Worm (Caenorhabditis elegans) whole organism, L4 larva: ENCODE measurements around the gene F33C8.4.

Experiments used
- F10B5.3 ChIP-seq: sonication (generic microtip); optimal IDR thresholded peaks from 2 replicates; lab custom pipeline; 2016; ENCODE audit warnings: mild to moderate bottlenecking, missing genetic modification characterization, missing compliant biosample characterization
- F49E8.2 ChIP-seq: sonication (generic microtip); optimal IDR thresholded peaks from 2 replicates; lab custom pipeline; 2016; ENCODE audit warnings: missing compliant biosample characterization, mild to moderate bottlenecking, missing genetic modification characterization, borderline replicate concordance
- R02D3.7 ChIP-seq: fragments of 150-350 bp; sonication (generic microtip); optimal IDR thresholded peaks from 3 replicates; lab custom pipeline; 2014; ENCODE audit warnings: missing biosample characterization, missing genetic modification characterization
- T20F7.1 ChIP-seq: fragments of 200-800 bp; sonication (Bioruptor generic); optimal IDR thresholded peaks from 2 replicates; lab custom pipeline; 2018; ENCODE audit warnings: mild to moderate bottlenecking, missing genetic modification characterization, missing compliant biosample characterization
- T26A8.4 ChIP-seq: fragments of 200-800 bp; sonication (Bioruptor generic); IDR thresholded peaks from 2 replicates; pipeline ENCODE4 v1.3.6; 2022; ENCODE audit warnings: missing genetic modification characterization, missing compliant biosample characterization
- Y48G9A.11 ChIP-seq: fragments of 200-800 bp; sonication (Bioruptor generic); IDR thresholded peaks from 2 replicates; pipeline ENCODE4 v1.3.6; 2022; ENCODE audit warnings: missing genetic modification reagents, missing genetic modification characterization, missing compliant biosample characterization
- ZK546.5 ChIP-seq, 2 experiments: sonication (generic microtip); optimal IDR thresholded peaks; 2 replicates each; lab custom pipeline; 2017; ENCODE audit warnings: missing biosample characterization in 2 of 2, missing genetic modification characterization in 2 of 2
- aha-1 ChIP-seq: fragments of 150-350 bp; peaks from one replicate; lab custom pipeline; 2014; ENCODE audit warnings: missing biosample characterization, missing genetic modification characterization
- ceh-20 ChIP-seq: fragments of 200-800 bp; sonication (Bioruptor generic); IDR thresholded peaks from 2 replicates; pipeline ENCODE4 v1.3.6; 2022; ENCODE audit warnings: missing genetic modification reagents, missing genetic modification characterization, missing compliant biosample characterization
- ceh-32 ChIP-seq: sonication (generic microtip); optimal IDR thresholded peaks from 2 replicates; lab custom pipeline; 2016; ENCODE audit warnings: mild to moderate bottlenecking, missing genetic modification characterization, missing compliant biosample characterization; ENCODE audit not compliant: poor library complexity
- ceh-62 ChIP-seq: sonication (generic microtip); optimal IDR thresholded peaks from 2 replicates; lab custom pipeline; 2017; ENCODE audit warnings: missing biosample characterization, missing genetic modification characterization
- cey-2 ChIP-seq: sonication (generic microtip); optimal IDR thresholded peaks from 3 replicates; lab custom pipeline; 2017; ENCODE audit warnings: missing genetic modification characterization, mild to moderate bottlenecking, missing compliant biosample characterization, antibody characterized with exemption, borderline replicate concordance; ENCODE audit not compliant: insufficient read depth
- daf-16 ChIP-seq, 3 experiments: sonication (generic microtip); optimal IDR thresholded peaks; 2 replicates each; lab custom pipeline; 2016 to 2017; ENCODE audit warnings: missing genetic modification characterization in 3 of 3, missing genetic modification reagents in 3 of 3, mild to moderate bottlenecking in 2 of 3, missing compliant biosample characterization in 2 of 3, missing biosample characterization in 1 of 3, moderate library complexity in 1 of 3
- daf-8 ChIP-seq: fragments of 200-800 bp; sonication (Bioruptor generic); IDR thresholded peaks from 2 replicates; pipeline ENCODE4 v1.3.6; 2022; ENCODE audit warnings: missing genetic modification characterization, missing compliant biosample characterization
- dmd-6 ChIP-seq: fragments of 200-800 bp; sonication (Bioruptor generic); IDR thresholded peaks from 2 replicates; pipeline ENCODE4 v1.3.6; 2022; ENCODE audit warnings: missing genetic modification reagents, missing genetic modification characterization, missing compliant biosample characterization
- dmd-8 ChIP-seq: fragments of 200-800 bp; sonication (Bioruptor generic); IDR thresholded peaks from 2 replicates; pipeline ENCODE4 v1.3.6; 2022; ENCODE audit warnings: missing genetic modification characterization, missing compliant biosample characterization
- dve-1 ChIP-seq: sonication (generic microtip); optimal IDR thresholded peaks from 2 replicates; lab custom pipeline; 2017; ENCODE audit warnings: antibody characterized with exemption, mild to moderate bottlenecking, missing genetic modification characterization, missing compliant biosample characterization; ENCODE audit not compliant: insufficient read depth
- egl-27 ChIP-seq: sonication (generic microtip); optimal IDR thresholded peaks from 3 replicates; lab custom pipeline; 2017; ENCODE audit warnings: missing biosample characterization, missing genetic modification reagents, missing genetic modification characterization
- egl-43 ChIP-seq: fragments of 200-800 bp; sonication (Bioruptor generic); IDR thresholded peaks from 2 replicates; pipeline ENCODE4 v1.3.6; 2022; ENCODE audit warnings: missing genetic modification reagents, missing genetic modification characterization, missing compliant biosample characterization
- fos-1 ChIP-seq: fragments of 150-350 bp; optimal IDR thresholded peaks from 2 replicates; lab custom pipeline; 2014; ENCODE audit warnings: missing biosample characterization, missing genetic modification characterization
- hif-1 ChIP-seq, 2 experiments: sonication (generic microtip); optimal IDR thresholded peaks; 2 replicates each; lab custom pipeline; 2016 to 2017; ENCODE audit warnings: missing compliant biosample characterization in 2 of 2, missing genetic modification characterization in 2 of 2, missing genetic modification reagents in 2 of 2, missing genotype in 2 of 2, mild to moderate bottlenecking in 1 of 2
- hlh-30 ChIP-seq: sonication (generic microtip); optimal IDR thresholded peaks from 2 replicates; lab custom pipeline; 2017; ENCODE audit warnings: antibody characterized with exemption, mild to moderate bottlenecking, missing genetic modification characterization, missing compliant biosample characterization; ENCODE audit not compliant: insufficient read depth
- hmg-1.1 ChIP-seq: fragments of 200-800 bp; sonication (Bioruptor generic); IDR thresholded peaks from 2 replicates; pipeline ENCODE4 v1.3.6; 2022; ENCODE audit warnings: missing genetic modification reagents, missing genetic modification characterization, missing compliant biosample characterization
- lin-15B ChIP-seq: fragments of 150-350 bp; sonication (generic microtip); optimal IDR thresholded peaks from 3 replicates; lab custom pipeline; 2014; ENCODE audit warnings: missing biosample characterization, missing genetic modification characterization
- lin-29 ChIP-seq: fragments of 200-800 bp; sonication (Bioruptor generic); IDR thresholded peaks from 2 replicates; pipeline ENCODE4 v1.3.6; 2022; ENCODE audit warnings: missing genetic modification reagents, missing genetic modification characterization, missing compliant biosample characterization
- lin-38 ChIP-seq: fragments of 200-800 bp; sonication (Bioruptor generic); IDR thresholded peaks from 2 replicates; pipeline ENCODE4 v1.3.6; 2022; ENCODE audit warnings: missing genetic modification reagents, missing genetic modification characterization, missing compliant biosample characterization
- mdl-1 ChIP-seq, 2 experiments: fragments of 150-350 bp in 1 of 2; sonication (generic microtip) in 1 of 2; optimal IDR thresholded peaks; 2 replicates each; lab custom pipeline; 2014 to 2017; ENCODE audit warnings: missing biosample characterization in 2 of 2, missing genetic modification characterization in 2 of 2
- mes-2 ChIP-seq: sonication (generic microtip); optimal IDR thresholded peaks from 2 replicates; lab custom pipeline; 2016; ENCODE audit warnings: missing genotype, mild to moderate bottlenecking, missing genetic modification characterization, missing compliant biosample characterization; ENCODE audit not compliant: poor library complexity, severe bottlenecking
- mxl-3 ChIP-seq: fragments of 200-800 bp; sonication (Bioruptor generic); optimal IDR thresholded peaks from 2 replicates; lab custom pipeline; 2018; ENCODE audit warnings: mild to moderate bottlenecking, missing genetic modification characterization, missing compliant biosample characterization
- nhr-102 ChIP-seq: sonication (generic microtip); optimal IDR thresholded peaks from 2 replicates; lab custom pipeline; 2016; ENCODE audit warnings: mild to moderate bottlenecking, missing genetic modification characterization, moderate library complexity, missing compliant biosample characterization
- nhr-11 ChIP-seq: fragments of 150-350 bp; optimal IDR thresholded peaks from 2 replicates; lab custom pipeline; 2014; ENCODE audit warnings: missing biosample characterization, missing genetic modification characterization
- nhr-111 ChIP-seq: fragments of 200-800 bp; sonication (Bioruptor generic); optimal IDR thresholded peaks from 2 replicates; lab custom pipeline; 2018; ENCODE audit warnings: mild to moderate bottlenecking, missing genetic modification characterization, missing compliant biosample characterization
- nhr-41 ChIP-seq: fragments of 200-800 bp; sonication (Bioruptor generic); IDR thresholded peaks from 2 replicates; pipeline ENCODE4 v1.3.6; 2022; ENCODE audit warnings: missing genetic modification reagents, missing genetic modification characterization, missing compliant biosample characterization
- nhr-77 ChIP-seq: fragments of 150-350 bp; optimal IDR thresholded peaks from 2 replicates; lab custom pipeline; 2014; ENCODE audit warnings: missing biosample characterization, missing genetic modification characterization
- pha-4 ChIP-seq, 2 experiments: fragments of 150-350 bp in 1 of 2; fragments of 200-800 bp in 1 of 2; sonication (Bioruptor generic) in 1 of 2; IDR thresholded peaks in 1 of 2; optimal IDR thresholded peaks in 1 of 2; 2 replicates each; pipeline versions ENCODE4 v1.3.6 to Lab custom; 2014 to 2022; ENCODE audit warnings: missing genetic modification characterization in 2 of 2, missing genetic modification reagents in 2 of 2, missing biosample characterization in 1 of 2, missing compliant biosample characterization in 1 of 2
- pqm-1 ChIP-seq: sonication (generic microtip); optimal IDR thresholded peaks from 2 replicates; lab custom pipeline; 2017; ENCODE audit warnings: missing biosample characterization, missing genetic modification characterization
- saeg-2 ChIP-seq: fragments of 200-800 bp; sonication (Bioruptor generic); IDR thresholded peaks from 2 replicates; pipeline ENCODE4 v1.3.6; 2022; ENCODE audit warnings: missing genetic modification reagents, missing genetic modification characterization, missing compliant biosample characterization
- sdz-12 ChIP-seq: fragments of 200-800 bp; sonication (Bioruptor generic); optimal IDR thresholded peaks from 2 replicates; lab custom pipeline; 2018; ENCODE audit warnings: mild to moderate bottlenecking, missing genetic modification characterization, missing compliant biosample characterization
- set-16 ChIP-seq: fragments of 200-800 bp; sonication (Bioruptor generic); IDR thresholded peaks from 2 replicates; pipeline ENCODE4 v1.3.6; 2022; ENCODE audit warnings: missing genetic modification reagents, missing genetic modification characterization, missing compliant biosample characterization
- skn-1 ChIP-seq: fragments of 150-350 bp; optimal IDR thresholded peaks from 2 replicates; lab custom pipeline; 2014; ENCODE audit warnings: missing biosample characterization, missing genetic modification characterization
- snpc-1.2 ChIP-seq: fragments of 200-800 bp; sonication (Bioruptor generic); IDR thresholded peaks from 2 replicates; pipeline ENCODE4 v1.3.6; 2022; ENCODE audit warnings: missing genetic modification reagents, missing genetic modification characterization, missing compliant biosample characterization
- spr-1 ChIP-seq: sonication (generic microtip); optimal IDR thresholded peaks from 2 replicates; lab custom pipeline; 2016; ENCODE audit warnings: mild to moderate bottlenecking, missing genetic modification characterization, missing compliant biosample characterization
- tag-97 ChIP-seq: fragments of 200-800 bp; sonication (Bioruptor generic); IDR thresholded peaks from 2 replicates; pipeline ENCODE4 v1.3.6; 2022; ENCODE audit warnings: missing genetic modification characterization, missing compliant biosample characterization
- tra-1 ChIP-seq: fragments of 200-800 bp; sonication (Bioruptor generic); IDR thresholded peaks from 2 replicates; pipeline ENCODE4 v1.3.6; 2022; ENCODE audit warnings: missing genetic modification reagents, missing genetic modification characterization, missing compliant biosample characterization
- unc-39 ChIP-seq: sonication (generic microtip); optimal IDR thresholded peaks from 2 replicates; lab custom pipeline; 2017; ENCODE audit warnings: missing biosample characterization, missing genetic modification characterization
- zfp-2 ChIP-seq: sonication (generic microtip); optimal IDR thresholded peaks from 2 replicates; lab custom pipeline; 2016; ENCODE audit warnings: mild to moderate bottlenecking, missing genetic modification characterization, missing compliant biosample characterization
- zip-11 ChIP-seq: fragments of 200-800 bp; sonication (Bioruptor generic); IDR thresholded peaks from 2 replicates; pipeline ENCODE4 v1.3.6; 2022; ENCODE audit warnings: missing genetic modification characterization, missing compliant biosample characterization
- zip-2 ChIP-seq: fragments of 150-350 bp; optimal IDR thresholded peaks from 2 replicates; lab custom pipeline; 2014; ENCODE audit warnings: missing biosample characterization, missing genetic modification characterization
- ztf-7 ChIP-seq: fragments of 150-350 bp; optimal IDR thresholded peaks from 2 replicates; lab custom pipeline; 2014; ENCODE audit warnings: missing biosample characterization, missing genetic modification characterization

F33C8.4 gene

ce11 chrX:14753514-14754076 is 21.5 kb downstream of the F33C8.4 start, which contains the start of gene sucl-1 (continued):
- TF ChIP-seq lin-38 (GFP tag; lab: Robert Waterston, UW) (peak; percentile 60), ztf-7 (no peak), F49E8.2 (tag; lab: Kevin White, UChicago) (no peak), snpc-1.2 (no peak), cey-2 (tag; lab: Kevin White, UChicago) (no peak), nhr-41 (GFP tag; lab: Robert Waterston, UW) (no peak), aha-1 (tag; lab: Kevin White, UChicago) (peak; percentile 100), mdl-1 (tag; optimal IDR thresholded peaks at IDR 0.05; lab: Kevin White, UChicago) (peak; percentile 75 to 95), set-16 (GFP tag; lab: Robert Waterston, UW) (peak; percentile 66), T26A8.4 (peak; percentile 69; the same call in 1 of the 2 replicates), hif-1 (tag; optimal IDR thresholded peaks at IDR 0.05; lab: Kevin White, UChicago) (peak in 1 of 2 experiments; percentile 85), tra-1 (peak; percentile 84), egl-43 (GFP tag; lab: Robert Waterston, UW) (peak; percentile 83), F10B5.3 (tag; lab: Kevin White, UChicago) (no peak), mes-2 (peak; percentile 84), Y48G9A.11 (GFP tag; lab: Robert Waterston, UW) (no peak), ZK546.5 (tag; optimal IDR thresholded peaks at IDR 0.05; lab: Kevin White, UChicago) (no peak), hlh-30 (tag; lab: Kevin White, UChicago) (peak; percentile 83), zip-11 (no peak), ceh-20 (peak; percentile 45; the same call in 1 of the 2 replicates), lin-15B (tag; lab: Kevin White, UChicago) (no peak), dmd-8 (no peak), pqm-1 (peak; percentile 67), spr-1 (tag; lab: Kevin White, UChicago) (peak; percentile 74), sdz-12 (GFP tag; lab: Kevin White, UChicago) (no peak), T20F7.1 (peak; percentile 79), skn-1 (tag; lab: Kevin White, UChicago) (no peak), zip-2 (no peak), fos-1 (tag; lab: Kevin White, UChicago) (no peak), nhr-77 (tag; lab: Kevin White, UChicago) (peak; percentile 61), zfp-2 (no peak)
- TF ChIP-seq, all 104 proteins: peak for 47

DNA sequence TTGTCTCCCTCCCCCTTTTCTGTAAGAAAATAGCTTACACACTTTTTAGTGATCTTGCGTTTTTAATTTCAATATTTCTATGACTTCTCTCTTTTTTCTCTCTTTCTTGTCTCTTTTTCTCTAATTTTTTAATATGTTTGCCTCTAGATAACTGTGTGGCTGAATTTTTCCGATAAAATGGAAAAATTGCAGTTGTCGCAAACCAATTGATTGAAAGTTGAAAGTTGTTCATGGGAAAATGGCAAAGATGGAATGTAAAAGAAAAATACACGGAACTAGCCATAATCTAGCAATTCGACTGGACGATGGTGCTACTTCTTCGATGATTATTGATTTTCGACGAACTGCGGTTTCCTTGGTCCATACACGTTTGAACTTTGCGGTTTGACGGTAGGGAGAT is 23.8 kb downstream of the F33C8.4 start:
- TF ChIP-seq hlh-30 (tag; lab: Kevin White, UChicago) (no peak), saeg-2 (GFP tag; lab: Robert Waterston, UW) (no peak), mxl-3 (GFP tag; lab: Kevin White, UChicago) (no peak), hmg-1.1 (GFP tag; lab: Robert Waterston, UW) (no peak), lin-29 (no peak), unc-39 (tag; lab: Kevin White, UChicago) (no peak), pqm-1 (peak; percentile 28), egl-27 (tag; lab: Kevin White, UChicago) (no peak), aha-1 (tag; lab: Kevin White, UChicago) (no peak), ceh-32 (tag; lab: Kevin White, UChicago) (no peak), dve-1 (tag; lab: Kevin White, UChicago) (peak; percentile 15), daf-8 (GFP tag; lab: Robert Waterston, UW) (no peak), F10B5.3 (tag; lab: Kevin White, UChicago) (no peak), ceh-62 (tag; lab: Kevin White, UChicago) (no peak), R02D3.7 (tag; lab: Kevin White, UChicago) (no peak), ceh-20 (no peak), nhr-11 (tag; lab: Kevin White, UChicago) (no peak), daf-16 (GFP tag; optimal IDR thresholded peaks at IDR 0.05; lab: Kevin White, UChicago) (no peak), daf-16 (tag; optimal IDR thresholded peaks at IDR 0.05; lab: Kevin White, UChicago) (no peak), nhr-102 (tag; lab: Kevin White, UChicago) (no peak), pha-4 (GFP tag; IDR thresholded peaks at IDR 0.05; lab: Robert Waterston, UW) (no peak), pha-4 (tag; optimal IDR thresholded peaks at IDR 0.05; lab: Kevin White, UChicago) (no peak), egl-43 (GFP tag; lab: Robert Waterston, UW) (no peak), dmd-6 (GFP tag; lab: Robert Waterston, UW) (peak; percentile 19; the same call in 1 of the 2 replicates), nhr-111 (GFP tag; lab: Kevin White, UChicago) (no peak), tag-97 (no peak)
